Fruit fly (Drosophila melanogaster) whole organism, embryonic: Measurements from ENCODE around the gene Catsup.

Source experiments
- Atf-2 ChIP-seq: fragments of 200-800 bp; sonication (Bioruptor generic); optimal IDR thresholded peaks from 2 replicates; lab custom pipeline; 2016; ENCODE audit warnings: missing biosample characterization, missing genetic modification characterization
- CG10209 ChIP-seq: fragments of 200-800 bp; sonication (Bioruptor generic); optimal IDR thresholded peaks from 3 replicates; lab custom pipeline; 2017; ENCODE audit warnings: missing biosample characterization, mild to moderate bottlenecking, missing genetic modification characterization, missing genetic modification reagents
- CG10979 ChIP-seq: fragments of 200-800 bp; sonication (Bioruptor generic); optimal IDR thresholded peaks from 2 replicates; lab custom pipeline; 2018; ENCODE audit warnings: missing biosample characterization, mild to moderate bottlenecking, missing genetic modification characterization, moderate library complexity
- CG11093 ChIP-seq: fragments of 200-800 bp; sonication (Bioruptor generic); IDR thresholded peaks from 3 replicates; pipeline ENCODE4 v1.3.6; 2022; ENCODE audit warnings: missing biosample characterization, missing genetic modification characterization
- CG11560 ChIP-seq: fragments of 200-800 bp; sonication (Bioruptor generic); IDR thresholded peaks from 3 replicates; pipeline ENCODE4 v1.3.6; 2022; ENCODE audit warnings: missing biosample characterization, missing genetic modification characterization
- CG12659 ChIP-seq: fragments of 200-800 bp; sonication (Bioruptor generic); optimal IDR thresholded peaks from 3 replicates; lab custom pipeline; 2017; ENCODE audit warnings: mild to moderate bottlenecking, missing biosample characterization, missing genetic modification reagents, missing genetic modification characterization
- CG13894 ChIP-seq: fragments of 200-800 bp; sonication (Bioruptor generic); optimal IDR thresholded peaks from 3 replicates; lab custom pipeline; 2018; ENCODE audit warnings: missing biosample characterization, mild to moderate bottlenecking, missing genetic modification characterization, moderate library complexity
- CG14965 ChIP-seq: fragments of 200-800 bp; sonication (Bioruptor generic); optimal IDR thresholded peaks from 2 replicates; lab custom pipeline; 2016; ENCODE audit warnings: missing biosample characterization, missing genetic modification characterization, borderline replicate concordance
- CG1602 ChIP-seq: fragments of 200-800 bp; sonication (Bioruptor generic); optimal IDR thresholded peaks from 3 replicates; lab custom pipeline; 2016; ENCODE audit warnings: missing biosample characterization, missing genetic modification characterization
- CG17359 ChIP-seq: fragments of 200-800 bp; sonication (Bioruptor generic); optimal IDR thresholded peaks from 3 replicates; lab custom pipeline; 2018; ENCODE audit warnings: missing biosample characterization, mild to moderate bottlenecking, missing genetic modification characterization, moderate library complexity
- CG17612 ChIP-seq: fragments of 200-800 bp; sonication (Bioruptor generic); IDR thresholded peaks from 2 replicates; pipeline ENCODE4 v1.3.6; 2022; ENCODE audit warnings: missing biosample characterization, missing genetic modification characterization
- CG17912 ChIP-seq: fragments of 200-800 bp; sonication (Bioruptor generic); optimal IDR thresholded peaks from 2 replicates; lab custom pipeline; 2018; ENCODE audit warnings: missing biosample characterization, mild to moderate bottlenecking, missing genetic modification characterization
- CG18262 ChIP-seq: fragments of 200-800 bp; optimal IDR thresholded peaks from 3 replicates; lab custom pipeline; 2019; ENCODE audit warnings: missing biosample characterization, mild to moderate bottlenecking, missing genetic modification characterization, moderate library complexity
- CG18476 ChIP-seq: fragments of 200-800 bp; sonication (Bioruptor generic); optimal IDR thresholded peaks from 2 replicates; lab custom pipeline; 2016; ENCODE audit warnings: missing biosample characterization, mild to moderate bottlenecking, missing genetic modification characterization
- CG2712 ChIP-seq: fragments of 200-800 bp; optimal IDR thresholded peaks from 3 replicates; lab custom pipeline; 2019; ENCODE audit warnings: missing biosample characterization, mild to moderate bottlenecking, missing genetic modification characterization, moderate library complexity
- CG2875 ChIP-seq: fragments of 200-800 bp; sonication (Bioruptor generic); optimal IDR thresholded peaks from 2 replicates; lab custom pipeline; 2017; ENCODE audit warnings: missing biosample characterization, mild to moderate bottlenecking, missing genetic modification characterization, missing genetic modification reagents
- CG2889 ChIP-seq: fragments of 200-800 bp; sonication (Bioruptor generic); IDR thresholded peaks from 3 replicates; pipeline ENCODE4 v1.3.6; 2022; ENCODE audit warnings: missing biosample characterization, missing genetic modification characterization
- CG6813 ChIP-seq: fragments of 200-800 bp; sonication (Bioruptor generic); optimal IDR thresholded peaks from 2 replicates; lab custom pipeline; 2017; ENCODE audit warnings: missing biosample characterization, missing genetic modification characterization, mild to moderate bottlenecking, moderate library complexity, missing genetic modification reagents
- CG7963 ChIP-seq: fragments of 200-800 bp; sonication (Bioruptor generic); IDR thresholded peaks from 3 replicates; pipeline ENCODE4 v1.3.6; 2022; ENCODE audit warnings: missing biosample characterization, missing genetic modification characterization; ENCODE audit not compliant: partially characterized antibody
- CG8478 ChIP-seq: fragments of >200 bp; optimal IDR thresholded peaks from 2 replicates; lab custom pipeline; 2018
- CG9727 ChIP-seq: fragments of 200-800 bp; sonication (Bioruptor generic); optimal IDR thresholded peaks from 3 replicates; lab custom pipeline; 2017; ENCODE audit warnings: missing biosample characterization, mild to moderate bottlenecking, missing genetic modification characterization
- CG9932 ChIP-seq: fragments of 200-800 bp; sonication (Bioruptor generic); IDR thresholded peaks from 2 replicates; pipeline ENCODE4 v1.3.6; 2022; ENCODE audit warnings: missing biosample characterization, missing genetic modification characterization
- CoRest ChIP-seq: fragments of 200-800 bp; sonication (Bioruptor generic); optimal IDR thresholded peaks from 3 replicates; lab custom pipeline; 2018; ENCODE audit warnings: missing biosample characterization, mild to moderate bottlenecking, missing genetic modification characterization, moderate library complexity
- Dref ChIP-seq: fragments of 200-800 bp; sonication (Bioruptor generic); IDR thresholded peaks from 2 replicates; pipeline ENCODE4 v1.3.6; 2022; ENCODE audit warnings: missing biosample characterization, missing genetic modification characterization
- HLH54F ChIP-seq: fragments of 200-800 bp; sonication (Bioruptor generic); optimal IDR thresholded peaks from 3 replicates; lab custom pipeline; 2016; ENCODE audit warnings: missing biosample characterization, missing genetic modification characterization
- Kr ChIP-seq: fragments of 200-800 bp; sonication (Bioruptor generic); optimal IDR thresholded peaks from 2 replicates; lab custom pipeline; 2017; ENCODE audit warnings: missing biosample characterization, mild to moderate bottlenecking, missing genetic modification characterization
- Lim3 ChIP-seq: fragments of 200-800 bp; sonication (Bioruptor generic); IDR thresholded peaks from 2 replicates; pipeline ENCODE4 v1.3.6; 2022; ENCODE audit warnings: missing biosample characterization, missing genetic modification characterization
- MTF-1 ChIP-seq: fragments of 200-800 bp; sonication (Bioruptor generic); optimal IDR thresholded peaks from 2 replicates; lab custom pipeline; 2018; ENCODE audit warnings: missing biosample characterization, mild to moderate bottlenecking, missing genetic modification characterization, borderline replicate concordance
- Med ChIP-seq: fragments of 200-800 bp; sonication (Bioruptor generic); peaks from one replicate; lab custom pipeline; 2016; ENCODE audit warnings: missing biosample characterization, missing genetic modification characterization, mild to moderate bottlenecking, inconsistent platforms, moderate library complexity
- NFAT ChIP-seq: fragments of 200-800 bp; sonication (Bioruptor generic); IDR thresholded peaks from 2 replicates; pipeline ENCODE4 v1.3.6; 2022; ENCODE audit warnings: missing biosample characterization, missing genetic modification characterization
- Ptx1 ChIP-seq: fragments of 200-800 bp; sonication (Bioruptor generic); IDR thresholded peaks from 2 replicates; pipeline ENCODE4 v1.3.6; 2022; ENCODE audit warnings: missing biosample characterization, missing genetic modification characterization
- Spps ChIP-seq: fragments of 200-800 bp; sonication (Bioruptor generic); optimal IDR thresholded peaks from 2 replicates; lab custom pipeline; 2018; ENCODE audit warnings: missing biosample characterization, mild to moderate bottlenecking, missing genetic modification characterization
- al ChIP-seq: fragments of 200-800 bp; sonication (Bioruptor generic); IDR thresholded peaks from 2 replicates; pipeline ENCODE4 v1.3.6; 2022; ENCODE audit warnings: missing biosample characterization, missing genetic modification characterization
- bowl ChIP-seq: fragments of 200-800 bp; sonication (Bioruptor generic); IDR thresholded peaks from 2 replicates; pipeline ENCODE4 v1.3.6; 2022; ENCODE audit warnings: missing biosample characterization, missing genetic modification characterization
- caup ChIP-seq: fragments of 200-800 bp; sonication (Bioruptor generic); optimal IDR thresholded peaks from 3 replicates; lab custom pipeline; 2017; ENCODE audit warnings: missing biosample characterization, mild to moderate bottlenecking, missing genetic modification characterization, moderate library complexity; ENCODE audit not compliant: severe bottlenecking
- chinmo ChIP-seq: fragments of 200-800 bp; sonication (Bioruptor generic); IDR thresholded peaks from 4 replicates; pipeline ENCODE4 v1.3.6; 2022; ENCODE audit warnings: missing biosample characterization, missing genetic modification characterization; ENCODE audit not compliant: partially characterized antibody
- da ChIP-seq: fragments of 200-800 bp; sonication (Bioruptor generic); optimal IDR thresholded peaks from 2 replicates; lab custom pipeline; 2016; ENCODE audit warnings: missing biosample characterization, missing genetic modification characterization
- fd102C ChIP-seq: fragments of 200-800 bp; sonication (Bioruptor generic); optimal IDR thresholded peaks from 2 replicates; lab custom pipeline; 2018; ENCODE audit warnings: missing biosample characterization, mild to moderate bottlenecking, missing genetic modification characterization, moderate library complexity
- fd3F ChIP-seq: fragments of 200-800 bp; sonication (Bioruptor generic); optimal IDR thresholded peaks from 2 replicates; lab custom pipeline; 2018; ENCODE audit warnings: missing biosample characterization, mild to moderate bottlenecking, missing genetic modification characterization, moderate library complexity
- gcm ChIP-seq: fragments of 200-800 bp; sonication (Bioruptor generic); optimal IDR thresholded peaks from 2 replicates; lab custom pipeline; 2019; ENCODE audit warnings: missing biosample characterization, mild to moderate bottlenecking, missing genetic modification characterization, moderate library complexity
- gem ChIP-seq: fragments of 200-800 bp; sonication (Bioruptor generic); optimal IDR thresholded peaks from 2 replicates; lab custom pipeline; 2019; ENCODE audit warnings: missing biosample characterization, mild to moderate bottlenecking, missing genetic modification characterization, moderate library complexity
- lmd ChIP-seq: fragments of 200-800 bp; sonication (Bioruptor generic); IDR thresholded peaks from 2 replicates; pipeline ENCODE4 v1.3.6; 2022; ENCODE audit warnings: missing biosample characterization, missing genetic modification characterization
- psq ChIP-seq: fragments of 200-800 bp; sonication (Bioruptor generic); optimal IDR thresholded peaks from 2 replicates; lab custom pipeline; 2017; ENCODE audit warnings: missing biosample characterization, missing genetic modification characterization
- pzg ChIP-seq: fragments of 200-800 bp; sonication (Bioruptor generic); optimal IDR thresholded peaks from 3 replicates; lab custom pipeline; 2018; ENCODE audit warnings: missing biosample characterization, mild to moderate bottlenecking, missing genetic modification characterization, moderate library complexity
- repo ChIP-seq: fragments of 200-800 bp; sonication (Bioruptor generic); optimal IDR thresholded peaks from 2 replicates; lab custom pipeline; 2016; ENCODE audit warnings: missing biosample characterization, missing genetic modification characterization
- row ChIP-seq: fragments of 200-800 bp; sonication (Bioruptor generic); IDR thresholded peaks from 3 replicates; pipeline ENCODE4 v1.3.6; 2022; ENCODE audit warnings: missing biosample characterization, missing genetic modification characterization
- tio ChIP-seq: fragments of 200-800 bp; sonication (Bioruptor generic); optimal IDR thresholded peaks from 2 replicates; lab custom pipeline; 2017; ENCODE audit warnings: missing biosample characterization, missing genetic modification characterization, inconsistent platforms
- unpg ChIP-seq: fragments of 200-800 bp; sonication (Bioruptor generic); optimal IDR thresholded peaks from 3 replicates; lab custom pipeline; 2018; ENCODE audit warnings: missing biosample characterization, mild to moderate bottlenecking, missing genetic modification characterization, moderate library complexity
- zf30C ChIP-seq: fragments of 200-800 bp; sonication (Bioruptor generic); optimal IDR thresholded peaks from 3 replicates; lab custom pipeline; 2018; ENCODE audit warnings: missing biosample characterization, mild to moderate bottlenecking, missing genetic modification characterization

Gene Catsup

DNA sequence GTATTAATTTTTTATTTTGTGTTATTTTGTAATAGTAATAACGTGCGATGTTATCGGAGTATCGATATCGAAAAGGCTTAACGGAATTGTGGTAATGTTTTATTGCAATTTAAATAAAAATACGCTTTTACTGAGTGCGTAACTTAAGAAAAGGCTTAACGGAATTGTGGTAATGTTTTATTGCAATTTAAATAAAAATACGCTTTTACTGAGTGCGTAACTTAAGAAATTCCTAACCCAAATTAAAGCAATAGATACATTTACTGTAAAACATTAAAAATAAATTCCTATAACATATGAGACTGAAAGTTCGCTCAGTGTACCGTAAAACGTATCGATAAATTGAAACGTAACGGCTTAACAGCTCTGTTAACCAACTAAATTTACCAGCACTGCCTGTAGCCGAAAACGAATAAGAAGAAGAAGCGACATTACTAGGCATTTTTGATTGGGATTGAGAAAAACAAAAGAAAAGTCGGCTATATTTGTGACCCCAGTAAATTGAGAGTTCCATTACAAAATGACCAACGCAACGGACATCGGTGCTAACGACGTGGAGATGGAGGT is 10.0 kb downstream of the Catsup start, which contains the start of gene Rpn3 (continued):
- TF ChIP-seq CoRest (tag; lab: Kevin White, UChicago) = peak; percentile 81
- TF ChIP-seq CG12659 (GFP tag; lab: Kevin White, UChicago) = peak; percentile 91
- TF ChIP-seq CG2712 = peak; percentile 89
- peak; percentile 94 for TF ChIP-seq Lim3 (GFP tag; lab: Robert Waterston, UW)
- TF ChIP-seq CG17912 (GFP tag; lab: Kevin White, UChicago) = no peak
- peak; percentile 91 for TF ChIP-seq Ptx1
- TF ChIP-seq CG18262 = peak; percentile 85
- TF ChIP-seq NFAT (GFP tag; lab: Robert Waterston, UW) = peak; percentile 63
- 0 out of 3 replicates have a peak, but pooled peaks have one; percentile 34 for TF ChIP-seq CG11560
- TF ChIP-seq CG17612 (GFP tag; lab: Robert Waterston, UW) = peak; percentile 83
- TF ChIP-seq bowl (GFP tag; lab: Robert Waterston, UW) = no peak
- 0 out of 4 replicates have a peak, but pooled peaks have one; percentile 69 for TF ChIP-seq chinmo (GFP tag; lab: Robert Waterston, UW)
- TF ChIP-seq Spps (tag; lab: Kevin White, UChicago) = peak; percentile 75
- TF ChIP-seq CG2875 = peak; percentile 62
- TF ChIP-seq CG6813 (GFP tag; lab: Kevin White, UChicago) = no peak
- TF ChIP-seq gem = peak; percentile 94
- TF ChIP-seq CG9727 = peak; percentile 82
- TF ChIP-seq da (GFP tag; lab: Kevin White, UChicago) = peak; percentile 14
- no peak for TF ChIP-seq CG14965 (GFP tag; lab: Kevin White, UChicago)
- TF ChIP-seq Atf-2 = peak; percentile 79
- no peak for TF ChIP-seq tio
- no peak for TF ChIP-seq CG8478
- TF ChIP-seq CG1602 (GFP tag; lab: Kevin White, UChicago) = peak; percentile 86
- TF ChIP-seq Med (GFP tag; lab: Kevin White, UChicago) = peak; percentile 96
- peak; percentile 53 for TF ChIP-seq pzg (GFP tag; lab: Kevin White, UChicago)
- TF ChIP-seq CG9932 (GFP tag; lab: Robert Waterston, UW) = peak; percentile 88
- peak; percentile 86 for TF ChIP-seq CG17359
- peak; percentile 73 for TF ChIP-seq caup (GFP tag; lab: Kevin White, UChicago)
- TF ChIP-seq row (GFP tag; lab: Robert Waterston, UW) = peak; percentile 93
- peak; percentile 85 for TF ChIP-seq HLH54F
- peak; percentile 34 for TF ChIP-seq psq (GFP tag; lab: Kevin White, UChicago)
- TF ChIP-seq gcm (GFP tag; lab: Kevin White, UChicago) = peak; percentile 68
- TF ChIP-seq lmd (GFP tag; lab: Robert Waterston, UW) = peak; percentile 77
- peak; percentile 73 for TF ChIP-seq repo
- peak; percentile 96 for TF ChIP-seq zf30C (GFP tag; lab: Kevin White, UChicago)
- TF ChIP-seq CG10209 (GFP tag; lab: Kevin White, UChicago) = peak; percentile 85
- peak; percentile 64 for TF ChIP-seq fd3F (GFP tag; lab: Kevin White, UChicago)
- TF ChIP-seq al (GFP tag; lab: Robert Waterston, UW) = peak; percentile 76
- TF ChIP-seq unpg (GFP tag; lab: Kevin White, UChicago) = peak; percentile 84
- TF ChIP-seq CG11093 (GFP tag; lab: Robert Waterston, UW) = peak; percentile 68; the same call in 2 of the 3 replicates
- peak; percentile 75 for TF ChIP-seq CG18476 (GFP tag; lab: Kevin White, UChicago)
- TF ChIP-seq Dref (GFP tag; lab: Robert Waterston, UW) = peak; percentile 63
- TF ChIP-seq fd102C (GFP tag; lab: Kevin White, UChicago) = peak; percentile 37
- TF ChIP-seq MTF-1 (GFP tag; lab: Kevin White, UChicago) = no peak
- TF ChIP-seq CG10979 (tag; lab: Kevin White, UChicago) = peak; percentile 84
- TF ChIP-seq Kr (GFP tag; lab: Kevin White, UChicago) = no peak
- peak; percentile 37 for TF ChIP-seq CG13894 (tag; lab: Kevin White, UChicago)
- TF ChIP-seq CG2889 (GFP tag; lab: Robert Waterston, UW) = peak; percentile 82
- no peak for TF ChIP-seq CG7963 (GFP tag; lab: Robert Waterston, UW)
